Worm (Caenorhabditis elegans) whole organism, L1 larva: Measurements from ENCODE around the gene npa-1.

Experiments used
- alr-1 ChIP-seq: fragments of 200-800 bp; sonication (Bioruptor generic); optimal IDR thresholded peaks from 2 replicates; lab custom pipeline; 2018; ENCODE audit warnings: borderline replicate concordance, mild to moderate bottlenecking, missing genetic modification characterization, missing compliant biosample characterization
- dpl-1 ChIP-seq, 3 experiments: fragments of 150-350 bp in 2 of 3; sonication (generic microtip) in 1 of 3; optimal IDR thresholded peaks; 2 replicates each; lab custom pipeline; 2014 to 2017; ENCODE audit warnings: missing biosample characterization in 3 of 3, missing genetic modification characterization in 3 of 3, missing genetic modification reagents in 3 of 3

ce11 chrV:7112223-7112622, 36.6 kb downstream of the npa-1 start:
- TF ChIP-seq alr-1 (tag; lab: Kevin White, UChicago) (no peak), dpl-1 (GFP tag; optimal IDR thresholded peaks at IDR 0.05; lab: Kevin White, UChicago) (no peak)
